Fruit fly (Drosophila melanogaster) whole organism, adult: ENCODE measurements around the gene mld.

ENCODE experiments used
- CG14711 ChIP-seq: fragments of 200-800 bp; sonication (Bioruptor generic); optimal IDR thresholded peaks from 2 replicates; lab custom pipeline; 2018; ENCODE audit warnings: missing biosample characterization, mild to moderate bottlenecking, missing genetic modification characterization, moderate library complexity
- CG1620 ChIP-seq: fragments of 200-800 bp; sonication (Bioruptor generic); optimal IDR thresholded peaks from 2 replicates; lab custom pipeline; 2016; ENCODE audit warnings: missing biosample characterization, missing genetic modification characterization
- CG33017 ChIP-seq: fragments of 200-800 bp; sonication (Bioruptor generic); optimal IDR thresholded peaks from 2 replicates; lab custom pipeline; 2018; ENCODE audit warnings: missing biosample characterization, mild to moderate bottlenecking, missing genetic modification characterization, moderate library complexity
- CG7045 ChIP-seq: fragments of 200-800 bp; sonication (Bioruptor generic); optimal IDR thresholded peaks from 2 replicates; lab custom pipeline; 2017; ENCODE audit warnings: missing biosample characterization, mild to moderate bottlenecking, missing genetic modification characterization
- Clk ChIP-seq: fragments of 200-800 bp; sonication (Bioruptor generic); optimal IDR thresholded peaks from 2 replicates; lab custom pipeline; 2017; ENCODE audit warnings: missing biosample characterization, missing genetic modification characterization
- Crg-1 ChIP-seq: fragments of 200-800 bp; sonication (Bioruptor generic); optimal IDR thresholded peaks from 2 replicates; lab custom pipeline; 2016; ENCODE audit warnings: missing biosample characterization, missing genetic modification characterization
- Mnt ChIP-seq: fragments of 200-800 bp; sonication (Bioruptor generic); optimal IDR thresholded peaks from 2 replicates; lab custom pipeline; 2016; ENCODE audit warnings: missing biosample characterization, mild to moderate bottlenecking, missing genetic modification characterization
- bab1 ChIP-seq: fragments of 200-800 bp; sonication (Bioruptor generic); optimal IDR thresholded peaks from 3 replicates; lab custom pipeline; 2019; ENCODE audit warnings: missing biosample characterization, mild to moderate bottlenecking, missing genetic modification characterization, moderate library complexity
- cnc ChIP-seq, 2 experiments: fragments of >200 bp; optimal IDR thresholded peaks; 2 replicates each; lab custom pipeline; 2017
- kay ChIP-seq: fragments of 200-800 bp; sonication (Bioruptor generic); peaks from one replicate; lab custom pipeline; 2016; ENCODE audit warnings: missing biosample characterization, missing genetic modification characterization, borderline replicate concordance
- ovo ChIP-seq: fragments of 200-800 bp; sonication (Bioruptor generic); optimal IDR thresholded peaks from 2 replicates; lab custom pipeline; 2016; ENCODE audit warnings: missing biosample characterization, missing genetic modification characterization
- toe ChIP-seq: fragments of 200-800 bp; sonication (Bioruptor generic); optimal IDR thresholded peaks from 2 replicates; lab custom pipeline; 2016; ENCODE audit warnings: missing biosample characterization, missing genetic modification characterization

mld gene

DNA sequence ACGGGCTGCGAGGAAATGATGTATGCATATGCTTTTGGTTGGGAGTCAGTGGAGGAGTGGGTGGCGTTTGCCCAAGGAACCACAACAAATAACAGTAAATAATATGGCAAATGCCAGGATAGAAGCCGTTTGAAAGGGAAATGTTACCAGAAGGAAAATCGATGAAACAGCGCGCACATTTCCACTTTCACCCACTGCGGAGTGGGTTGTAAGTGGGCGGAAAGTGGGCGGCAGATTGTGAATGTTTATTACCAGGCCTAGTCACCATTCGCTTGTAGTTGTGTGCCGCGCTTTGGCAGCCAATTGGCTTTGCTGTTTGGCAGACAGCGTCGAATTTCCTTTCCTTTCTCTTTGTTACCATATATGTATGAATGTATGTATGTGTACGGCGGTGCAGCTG lies 86.2 kb downstream of the mld start:
- no peak for TF ChIP-seq CG33017
- TF ChIP-seq Crg-1 (GFP tag; lab: Kevin White, UChicago), result no peak
- TF ChIP-seq CG7045 (GFP tag; lab: Kevin White, UChicago), result no peak
- no peak for TF ChIP-seq ovo (GFP tag; lab: Kevin White, UChicago)
- TF ChIP-seq CG14711 (tag; lab: Kevin White, UChicago), result no peak
- TF ChIP-seq Clk, result no peak
- no peak for TF ChIP-seq Mnt
- no peak for TF ChIP-seq CG1620 (GFP tag; lab: Kevin White, UChicago)
- TF ChIP-seq bab1 (GFP tag; lab: Kevin White, UChicago), result no peak
- no peak for TF ChIP-seq cnc (optimal IDR thresholded peaks at IDR 0.05; lab: Kevin White, UChicago)
- no peak for TF ChIP-seq kay (GFP tag; lab: Kevin White, UChicago)
- TF ChIP-seq toe (GFP tag; lab: Kevin White, UChicago), result no peak
